Worm (Caenorhabditis elegans): Measurements from ENCODE around the gene C06E7.2.

The C06E7.2 gene

DNA sequence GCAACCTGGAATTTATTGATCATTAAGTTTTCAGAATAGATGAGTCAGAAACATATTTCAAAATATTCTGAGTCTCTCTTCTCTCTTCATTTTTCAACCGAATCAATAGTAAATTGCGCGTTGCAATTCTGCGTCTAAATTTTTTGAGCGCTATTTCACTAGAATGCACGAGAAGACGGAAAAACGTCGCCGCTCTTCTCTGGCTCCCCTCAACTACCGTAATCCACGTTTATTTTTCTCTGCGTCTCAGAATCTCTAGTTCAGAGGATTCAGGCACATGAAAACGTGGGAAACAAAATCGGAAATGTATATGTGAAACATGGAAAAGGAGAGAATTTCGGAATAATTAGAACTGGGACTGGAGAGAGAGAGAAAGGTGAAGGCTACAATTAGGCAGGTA, 33.8 kb upstream of the C06E7.2 start:
- peak; percentile 87 for TF ChIP-seq lsy-2 (tag; optimal IDR thresholded peaks at IDR 0.05)
- TF ChIP-seq elt-1 (tag; optimal IDR thresholded peaks at IDR 0.05; ENCODE audit: borderline replicate concordance, insufficient read depth): no peak
- TF ChIP-seq pha-4 (tag; optimal IDR thresholded peaks at IDR 0.05): no peak
- no peak for TF ChIP-seq bed-3 (GFP tag; optimal IDR thresholded peaks at IDR 0.05)
- TF ChIP-seq ztf-11 (tag; optimal IDR thresholded peaks at IDR 0.05): no peak
- peak; percentile 54 for TF ChIP-seq ces-1 (GFP tag; optimal IDR thresholded peaks at IDR 0.05)

DNA sequence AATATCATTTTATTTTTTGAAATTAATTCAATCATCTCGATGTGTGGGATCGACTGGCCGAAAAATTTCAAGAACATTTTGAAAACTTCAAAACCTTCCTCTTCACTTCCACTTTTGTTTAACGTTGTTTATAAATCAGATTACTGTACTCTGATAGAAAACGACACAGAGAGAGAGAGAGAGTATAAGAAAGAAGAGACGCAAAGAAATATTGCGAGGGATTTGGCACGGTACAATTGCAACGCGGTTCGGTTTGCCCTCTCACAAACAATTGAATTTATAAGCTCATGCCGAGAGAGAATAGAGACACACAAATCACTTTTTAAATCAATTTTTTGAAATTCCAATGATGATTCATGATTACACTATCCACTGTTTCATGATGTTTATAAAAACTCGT, 32.9 kb upstream of the C06E7.2 start:
- TF ChIP-seq snpc-4 (tag; optimal IDR thresholded peaks at IDR 0.05): no peak

DNA sequence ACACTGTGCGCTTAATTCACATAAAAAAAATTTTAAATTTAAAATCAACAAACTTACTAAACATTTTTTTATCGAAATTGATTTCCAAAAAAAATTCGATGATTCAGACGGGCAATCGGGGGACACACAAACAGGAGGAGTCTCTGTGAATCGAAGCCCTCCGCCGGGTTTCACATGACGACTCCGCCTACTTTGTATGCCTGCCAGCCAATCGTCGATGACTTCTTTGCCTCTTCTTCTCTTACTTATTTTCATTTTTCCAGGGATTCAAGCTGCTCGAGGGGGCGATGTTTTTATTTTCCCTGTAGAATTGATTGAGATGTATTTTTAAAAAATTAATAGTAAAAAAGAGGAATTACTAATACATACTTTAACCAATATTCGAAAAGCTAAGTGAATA, 32.4 kb upstream of the C06E7.2 start, which contains the start of gene lntl-1:
Gene lntl-1, minus strand, starts transcription at position 185 of the 400 bp plus-strand sequence.
- no peak for TF ChIP-seq M03D4.4 (tag; optimal IDR thresholded peaks at IDR 0.05)
- no peak for TF ChIP-seq ceh-39 (tag; optimal IDR thresholded peaks at IDR 0.05)
- peak; percentile 30 for TF ChIP-seq lsy-2 (tag; optimal IDR thresholded peaks at IDR 0.05)
- TF ChIP-seq lin-32 (GFP tag; optimal IDR thresholded peaks at IDR 0.05): no peak
- TF ChIP-seq nhr-28 (tag; optimal IDR thresholded peaks at IDR 0.05): no peak
- TF ChIP-seq unc-39 (tag; optimal IDR thresholded peaks at IDR 0.05): no peak
- no peak for TF ChIP-seq elt-1 (tag; optimal IDR thresholded peaks at IDR 0.05; ENCODE audit: borderline replicate concordance, insufficient read depth)

DNA sequence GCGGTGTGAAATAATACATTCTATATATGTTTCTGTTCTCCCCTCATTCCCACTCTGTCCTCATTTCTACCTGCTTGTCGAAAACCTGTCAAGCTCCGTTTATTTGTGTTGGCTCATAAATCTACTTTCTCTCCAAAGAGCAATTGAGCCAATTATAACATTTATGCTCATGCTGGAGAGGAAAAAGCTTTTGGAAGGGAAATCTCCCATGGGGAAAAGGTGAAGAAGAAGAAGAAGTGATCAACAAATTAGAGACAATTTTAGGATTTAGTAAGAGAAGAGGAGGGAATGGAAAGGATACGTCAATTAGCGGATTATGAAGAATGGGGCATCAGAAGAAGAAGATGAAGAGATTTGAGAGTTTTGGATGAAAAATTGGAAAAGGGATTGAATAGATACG, 29.5 kb upstream of the C06E7.2 start:
- TF ChIP-seq tbx-8 (GFP tag; optimal IDR thresholded peaks at IDR 0.05) (no peak), elt-1 (tag; optimal IDR thresholded peaks at IDR 0.05; ENCODE audit: borderline replicate concordance, insufficient read depth) (no peak), unc-62 (GFP tag; optimal IDR thresholded peaks at IDR 0.05) (peak; percentile 7), lsy-2 (tag; optimal IDR thresholded peaks at IDR 0.05) (no peak), pha-4 (tag; optimal IDR thresholded peaks at IDR 0.05) (no peak), ceh-83 (GFP tag; optimal IDR thresholded peaks at IDR 0.05) (no peak), nhr-12 (tag; optimal IDR thresholded peaks at IDR 0.05) (no peak), sem-2 (GFP tag; optimal IDR thresholded peaks at IDR 0.05) (no peak), hlh-1 (tag; optimal IDR thresholded peaks at IDR 0.05) (no peak), ces-1 (GFP tag; optimal IDR thresholded peaks at IDR 0.05) (peak; percentile 79), ztf-11 (tag; optimal IDR thresholded peaks at IDR 0.05) (no peak), M03D4.4 (tag; optimal IDR thresholded peaks at IDR 0.05) (no peak), snpc-4 (tag; optimal IDR thresholded peaks at IDR 0.05) (no peak)

DNA sequence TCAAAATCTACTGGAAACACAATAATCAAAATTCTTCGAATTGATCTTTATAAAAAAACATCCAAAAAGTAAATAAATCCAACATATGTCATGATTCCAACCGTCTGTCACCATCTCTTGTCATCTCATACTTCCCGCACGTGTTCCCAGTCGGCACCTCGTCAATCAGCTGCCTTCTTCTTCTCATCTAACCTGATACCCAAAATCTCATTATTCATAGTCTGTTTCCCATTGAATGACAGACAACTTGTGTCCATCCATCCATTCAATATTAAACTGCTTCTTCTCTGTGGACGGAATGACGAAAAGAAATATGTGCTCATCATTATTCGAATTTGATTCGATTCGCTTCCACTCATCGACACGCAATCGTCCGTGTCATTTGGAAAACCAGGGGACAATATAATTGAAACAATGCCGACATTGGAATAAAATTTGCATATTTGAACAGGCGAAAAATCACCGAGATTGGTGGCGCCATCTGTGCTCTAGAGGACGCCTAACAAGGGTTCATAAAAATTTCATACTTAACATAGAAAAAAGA, 28.1 kb upstream of the C06E7.2 start:
- TF ChIP-seq mep-1 (tag; optimal IDR thresholded peaks at IDR 0.05) (no peak), unc-62 (GFP tag; optimal IDR thresholded peaks at IDR 0.05) (peak; percentile 100), tbx-8 (GFP tag; optimal IDR thresholded peaks at IDR 0.05) (no peak), nhr-76 (tag; optimal IDR thresholded peaks at IDR 0.05) (no peak), hlh-1 (tag; optimal IDR thresholded peaks at IDR 0.05) (peak; percentile 52), unc-39 (tag; optimal IDR thresholded peaks at IDR 0.05) (no peak)

DNA sequence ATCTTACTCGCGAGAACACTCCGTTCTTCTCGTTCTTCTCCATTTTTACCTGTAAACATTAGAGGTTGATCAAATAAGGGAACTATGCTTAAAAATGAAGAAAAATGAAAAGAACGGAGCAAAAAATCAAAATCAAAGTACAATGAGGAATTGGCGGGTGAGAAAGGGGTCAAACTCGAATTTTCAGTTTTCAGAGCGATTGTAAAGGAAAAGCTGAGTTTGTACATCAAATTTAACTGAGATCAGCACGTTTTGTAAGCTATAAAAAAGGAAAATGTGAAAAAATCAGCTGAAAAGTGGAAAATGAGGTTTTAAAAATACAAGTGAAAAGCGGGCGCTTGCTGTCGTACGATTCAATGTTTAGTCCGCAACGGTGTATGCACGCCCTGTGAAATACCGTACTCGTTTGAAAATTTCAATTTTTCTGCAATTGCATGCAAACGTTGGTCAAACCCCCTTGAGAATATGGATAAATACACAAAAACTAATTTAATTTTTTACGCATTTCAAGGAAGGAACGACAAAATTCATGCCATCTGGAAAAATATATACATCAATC, 25.1 kb upstream of the C06E7.2 start, which contains the start of gene oops-1:
Gene oops-1, minus strand, starts transcription at position 51 of the 559 bp plus-strand sequence.
- TF ChIP-seq ham-2 (GFP tag; optimal IDR thresholded peaks at IDR 0.05) (no peak), pha-4 (tag; optimal IDR thresholded peaks at IDR 0.05) (no peak), nhr-237 (tag; optimal IDR thresholded peaks at IDR 0.05) (no peak), lsy-2 (tag; optimal IDR thresholded peaks at IDR 0.05) (no peak), zip-8 (tag; optimal IDR thresholded peaks at IDR 0.05) (no peak), flh-1 (GFP tag; optimal IDR thresholded peaks at IDR 0.05) (no peak), nhr-2 (tag; optimal IDR thresholded peaks at IDR 0.05) (no peak), mep-1 (tag; optimal IDR thresholded peaks at IDR 0.05) (no peak), ces-1 (GFP tag; optimal IDR thresholded peaks at IDR 0.05) (no peak), ceh-43 (GFP tag; optimal IDR thresholded peaks at IDR 0.05) (no peak), mab-5 (tag; optimal IDR thresholded peaks at IDR 0.05) (no peak), snpc-4 (tag; optimal IDR thresholded peaks at IDR 0.05) (no peak), bed-3 (GFP tag; optimal IDR thresholded peaks at IDR 0.05) (no peak), tbx-8 (GFP tag; optimal IDR thresholded peaks at IDR 0.05) (no peak)
